Fruit fly (Drosophila melanogaster): ENCODE measurements around the gene CG43373.

DNA sequence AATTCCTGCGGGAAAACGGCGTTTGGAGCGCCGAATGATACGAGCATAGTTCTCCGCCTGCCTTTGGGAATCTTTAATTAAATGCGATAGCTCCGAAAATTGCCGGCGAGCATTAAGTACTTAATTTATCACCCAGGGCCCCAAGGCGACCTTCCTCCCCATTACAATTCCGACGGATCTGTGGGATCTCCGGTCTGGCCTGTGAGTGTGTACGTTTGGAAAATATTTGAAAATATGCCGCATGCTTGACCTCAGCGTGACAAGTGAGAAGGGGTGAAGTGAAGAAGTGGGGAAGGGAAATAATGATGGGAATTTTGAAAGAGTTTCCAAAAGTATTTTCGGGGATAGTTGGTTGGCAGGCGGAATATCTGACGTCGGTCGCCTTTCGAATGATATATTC, 26.3 kb upstream of the CG43373 start:
- TF ChIP-seq jim (GFP tag; optimal IDR thresholded peaks at IDR 0.05) (no peak), lola (GFP tag; optimal IDR thresholded peaks at IDR 0.05) (no peak), h (GFP tag; optimal IDR thresholded peaks at IDR 0.05) (no peak), brk (GFP tag; optimal IDR thresholded peaks at IDR 0.05) (no peak), sage (GFP tag; optimal IDR thresholded peaks at IDR 0.05) (no peak), psq (GFP tag; optimal IDR thresholded peaks at IDR 0.05) (no peak), rgr (GFP tag; optimal IDR thresholded peaks at IDR 0.05) (no peak), Abd-B (GFP tag; optimal IDR thresholded peaks at IDR 0.05) (no peak)

All from whole organism, wandering third instar larva.